Fruit fly (Drosophila melanogaster) whole organism, prepupa: Measurements from ENCODE around the gene Graf.

ENCODE experiments used
- Blimp-1 ChIP-seq: fragments of 200-800 bp; sonication (Bioruptor generic); optimal IDR thresholded peaks from 3 replicates; lab custom pipeline; 2017; ENCODE audit warnings: missing biosample characterization, missing genetic modification characterization, mild to moderate bottlenecking, moderate library complexity, missing genetic modification reagents
- CG10631 ChIP-seq: fragments of 200-800 bp; sonication (Bioruptor generic); optimal IDR thresholded peaks from 2 replicates; lab custom pipeline; 2016; ENCODE audit warnings: missing biosample characterization, missing genetic modification characterization
- CG10669 ChIP-seq: fragments of 200-800 bp; sonication (Bioruptor generic); optimal IDR thresholded peaks from 3 replicates; lab custom pipeline; 2018; ENCODE audit warnings: missing biosample characterization, mild to moderate bottlenecking, missing genetic modification characterization, moderate library complexity
- CG11294 ChIP-seq: fragments of 200-800 bp; sonication (Bioruptor generic); IDR thresholded peaks from 2 replicates; pipeline ENCODE4 v1.3.6; 2022; ENCODE audit warnings: missing biosample characterization, missing genetic modification characterization
- CG15336 ChIP-seq: fragments of 200-800 bp; sonication (Bioruptor generic); IDR thresholded peaks from 2 replicates; pipeline ENCODE4 v1.3.6; 2022; ENCODE audit warnings: missing biosample characterization, missing genetic modification characterization
- CG1621 ChIP-seq: fragments of 200-800 bp; sonication (Bioruptor generic); optimal IDR thresholded peaks from 3 replicates; lab custom pipeline; 2018; ENCODE audit warnings: missing biosample characterization, mild to moderate bottlenecking, missing genetic modification characterization
- CG16779 ChIP-seq: fragments of 200-800 bp; sonication (Bioruptor generic); optimal IDR thresholded peaks from 3 replicates; lab custom pipeline; 2017; ENCODE audit warnings: missing biosample characterization, mild to moderate bottlenecking, missing genetic modification characterization
- CG3032 ChIP-seq: fragments of 200-800 bp; optimal IDR thresholded peaks from 2 replicates; lab custom pipeline; 2019; ENCODE audit warnings: missing biosample characterization, mild to moderate bottlenecking, missing genetic modification characterization, moderate library complexity
- CG31627 ChIP-seq: fragments of 200-800 bp; sonication (Bioruptor generic); optimal IDR thresholded peaks from 3 replicates; lab custom pipeline; 2016; ENCODE audit warnings: missing biosample characterization, missing genetic modification characterization
- CG32006 ChIP-seq: fragments of 200-800 bp; sonication (Bioruptor generic); optimal IDR thresholded peaks from 3 replicates; lab custom pipeline; 2017; ENCODE audit warnings: missing biosample characterization, mild to moderate bottlenecking, missing genetic modification characterization
- CG34406 ChIP-seq: fragments of 200-800 bp; sonication (Bioruptor generic); optimal IDR thresholded peaks from 3 replicates; lab custom pipeline; 2016; ENCODE audit warnings: missing biosample characterization, missing genetic modification characterization
- CG3919 ChIP-seq: fragments of 200-800 bp; sonication (Bioruptor generic); optimal IDR thresholded peaks from 3 replicates; lab custom pipeline; 2016; ENCODE audit warnings: missing biosample characterization, missing genetic modification characterization
- CG4318 ChIP-seq: fragments of 200-800 bp; sonication (Bioruptor generic); optimal IDR thresholded peaks from 3 replicates; lab custom pipeline; 2017; ENCODE audit warnings: missing biosample characterization, mild to moderate bottlenecking, missing genetic modification characterization
- CG6163 ChIP-seq: fragments of 200-800 bp; sonication (Bioruptor generic); IDR thresholded peaks from 3 replicates; pipeline ENCODE4 v1.3.6; 2022; ENCODE audit warnings: missing biosample characterization, missing genetic modification characterization
- CG6276 ChIP-seq: fragments of 200-800 bp; sonication (Bioruptor generic); optimal IDR thresholded peaks from 2 replicates; lab custom pipeline; 2017; ENCODE audit warnings: missing biosample characterization, mild to moderate bottlenecking, missing genetic modification characterization
- CG6792 ChIP-seq: fragments of 200-800 bp; sonication (Bioruptor generic); optimal IDR thresholded peaks from 3 replicates; lab custom pipeline; 2016; ENCODE audit warnings: missing biosample characterization, missing genetic modification characterization
- CG6808 ChIP-seq: fragments of 200-800 bp; sonication (Bioruptor generic); optimal IDR thresholded peaks from 3 replicates; lab custom pipeline; 2017; ENCODE audit warnings: missing biosample characterization, missing genetic modification characterization, mild to moderate bottlenecking, moderate library complexity, missing genetic modification reagents
- CG7368 ChIP-seq: fragments of 200-800 bp; sonication (Bioruptor generic); optimal IDR thresholded peaks from 3 replicates; lab custom pipeline; 2016; ENCODE audit warnings: missing biosample characterization, missing genetic modification characterization
- CG8119 ChIP-seq: fragments of 200-800 bp; sonication (Bioruptor generic); IDR thresholded peaks from 3 replicates; pipeline ENCODE4 v1.3.6; 2022; ENCODE audit warnings: missing biosample characterization, missing genetic modification characterization
- CG8632 ChIP-seq: fragments of 200-800 bp; sonication (Bioruptor generic); optimal IDR thresholded peaks from 3 replicates; lab custom pipeline; 2016; ENCODE audit warnings: missing biosample characterization, missing genetic modification characterization
- CG9139 ChIP-seq: fragments of 200-800 bp; sonication (Bioruptor generic); optimal IDR thresholded peaks from 3 replicates; lab custom pipeline; 2017; ENCODE audit warnings: missing biosample characterization, mild to moderate bottlenecking, missing genetic modification characterization
- Eip75B ChIP-seq: fragments of 200-800 bp; sonication (Bioruptor generic); optimal IDR thresholded peaks from 3 replicates; lab custom pipeline; 2016; ENCODE audit warnings: missing biosample characterization, missing genetic modification characterization
- Eip78C ChIP-seq: fragments of 200-800 bp; sonication (Bioruptor generic); peaks from one replicate; lab custom pipeline; 2016; ENCODE audit warnings: missing biosample characterization, missing genetic modification characterization
- Eip93F ChIP-seq: fragments of 200-800 bp; sonication (Bioruptor generic); optimal IDR thresholded peaks from 2 replicates; lab custom pipeline; 2016; ENCODE audit warnings: missing biosample characterization, mild to moderate bottlenecking, missing genetic modification characterization
- Ets21C ChIP-seq: fragments of 200-800 bp; sonication (Bioruptor generic); optimal IDR thresholded peaks from 3 replicates; lab custom pipeline; 2016; ENCODE audit warnings: missing biosample characterization, missing genetic modification characterization
- Hr38 ChIP-seq: sonication (Bioruptor generic); optimal IDR thresholded peaks from 2 replicates; lab custom pipeline; 2016; ENCODE audit warnings: missing biosample characterization, missing genetic modification characterization
- Hr39 ChIP-seq: fragments of 200-800 bp; sonication (Bioruptor generic); optimal IDR thresholded peaks from 2 replicates; lab custom pipeline; 2016; ENCODE audit warnings: missing biosample characterization, missing genetic modification characterization
- Hr4 ChIP-seq: fragments of 200-800 bp; sonication (Bioruptor generic); optimal IDR thresholded peaks from 3 replicates; lab custom pipeline; 2016; ENCODE audit warnings: missing biosample characterization, missing genetic modification characterization
- Lpt ChIP-seq: fragments of 200-800 bp; sonication (Bioruptor generic); optimal IDR thresholded peaks from 3 replicates; lab custom pipeline; 2016; ENCODE audit warnings: missing biosample characterization, missing genetic modification characterization
- Met ChIP-seq: fragments of 200-800 bp; sonication (Bioruptor generic); optimal IDR thresholded peaks from 3 replicates; lab custom pipeline; 2016; ENCODE audit warnings: missing biosample characterization, missing genetic modification characterization
- OdsH ChIP-seq: fragments of 200-800 bp; sonication (Bioruptor generic); optimal IDR thresholded peaks from 3 replicates; lab custom pipeline; 2016; ENCODE audit warnings: missing biosample characterization, missing genetic modification characterization
- Smox ChIP-seq: fragments of 200-800 bp; sonication (Bioruptor generic); optimal IDR thresholded peaks from 3 replicates; lab custom pipeline; 2016; ENCODE audit warnings: missing biosample characterization, missing genetic modification characterization
- Sox14 ChIP-seq: fragments of 200-800 bp; sonication (Bioruptor generic); optimal IDR thresholded peaks from 3 replicates; lab custom pipeline; 2016; ENCODE audit warnings: missing biosample characterization, missing genetic modification characterization
- Sox15 ChIP-seq: fragments of 200-800 bp; sonication (Bioruptor generic); optimal IDR thresholded peaks from 3 replicates; lab custom pipeline; 2016; ENCODE audit warnings: missing biosample characterization, missing genetic modification characterization
- achi ChIP-seq: fragments of 200-800 bp; sonication (Bioruptor generic); optimal IDR thresholded peaks from 3 replicates; lab custom pipeline; 2016; ENCODE audit warnings: missing biosample characterization, missing genetic modification characterization
- acj6 ChIP-seq: fragments of 200-800 bp; sonication (Bioruptor generic); optimal IDR thresholded peaks from 3 replicates; lab custom pipeline; 2016; ENCODE audit warnings: missing biosample characterization, missing genetic modification characterization
- cyc ChIP-seq: fragments of 200-800 bp; sonication (Bioruptor generic); optimal IDR thresholded peaks from 3 replicates; lab custom pipeline; 2016; ENCODE audit warnings: missing biosample characterization, missing genetic modification characterization
- dac ChIP-seq: fragments of 200-800 bp; sonication (Bioruptor generic); optimal IDR thresholded peaks from 2 replicates; lab custom pipeline; 2017; ENCODE audit warnings: missing biosample characterization, mild to moderate bottlenecking, missing genetic modification characterization
- eg ChIP-seq: fragments of 200-800 bp; sonication (Bioruptor generic); IDR thresholded peaks from 3 replicates; pipeline ENCODE4 v1.3.6; 2022; ENCODE audit warnings: missing biosample characterization, missing genetic modification characterization
- fd59A ChIP-seq: fragments of 200-800 bp; sonication (Bioruptor generic); optimal IDR thresholded peaks from 2 replicates; lab custom pipeline; 2017; ENCODE audit warnings: missing biosample characterization, mild to moderate bottlenecking, missing genetic modification characterization, missing genetic modification reagents
- fd85E ChIP-seq: fragments of 200-800 bp; sonication (Bioruptor generic); optimal IDR thresholded peaks from 3 replicates; lab custom pipeline; 2016; ENCODE audit warnings: missing biosample characterization, missing genetic modification characterization
- fkh ChIP-seq: fragments of 200-800 bp; sonication (Bioruptor generic); optimal IDR thresholded peaks from 3 replicates; lab custom pipeline; 2017; ENCODE audit warnings: missing biosample characterization, mild to moderate bottlenecking, missing genetic modification characterization, moderate library complexity
- lz ChIP-seq: fragments of 200-800 bp; sonication (Bioruptor generic); optimal IDR thresholded peaks from 3 replicates; lab custom pipeline; 2016; ENCODE audit warnings: missing biosample characterization, missing genetic modification characterization
- net ChIP-seq: fragments of 200-800 bp; sonication (Bioruptor generic); optimal IDR thresholded peaks from 3 replicates; lab custom pipeline; 2016; ENCODE audit warnings: missing biosample characterization, missing genetic modification characterization
- pdm3 ChIP-seq: fragments of 200-800 bp; sonication (Bioruptor generic); optimal IDR thresholded peaks from 3 replicates; lab custom pipeline; 2016; ENCODE audit warnings: missing biosample characterization, missing genetic modification characterization
- salr ChIP-seq, 2 experiments: fragments of 200-800 bp; sonication (Bioruptor generic); optimal IDR thresholded peaks; 3 replicates each; lab custom pipeline; 2016 to 2018; ENCODE audit warnings: missing biosample characterization in 2 of 2, missing genetic modification characterization in 2 of 2, mild to moderate bottlenecking in 1 of 2
- ss ChIP-seq, 2 experiments: fragments of 200-800 bp; sonication (Bioruptor generic); optimal IDR thresholded peaks; 2 replicates in 1 of 2; 3 replicates in 1 of 2; lab custom pipeline; 2017 to 2018; ENCODE audit warnings: mild to moderate bottlenecking in 2 of 2, missing biosample characterization in 2 of 2, missing genetic modification characterization in 2 of 2, moderate library complexity in 1 of 2
- svp ChIP-seq: fragments of 200-800 bp; sonication (Bioruptor generic); peaks from one replicate; lab custom pipeline; 2016; ENCODE audit warnings: missing biosample characterization, missing genetic modification characterization
- topi ChIP-seq: fragments of 200-800 bp; sonication (Bioruptor generic); optimal IDR thresholded peaks from 3 replicates; lab custom pipeline; 2016; ENCODE audit warnings: missing biosample characterization, missing genetic modification characterization
- vri ChIP-seq: fragments of 200-800 bp; sonication (Bioruptor generic); optimal IDR thresholded peaks from 3 replicates; lab custom pipeline; 2016; ENCODE audit warnings: missing biosample characterization, mild to moderate bottlenecking, missing genetic modification characterization

Gene Graf

dm6 chrX:15788235-15789187, 28.0 kb upstream of the Graf start, which contains the start of gene Rhp:
Rhp (plus strand) TSS chrX:15788897.
- TF ChIP-seq Hr39 (GFP tag; lab: Kevin White, UChicago) (no peak), eg (peak; percentile 47; the same call in 1 of the 3 replicates), Lpt (GFP tag; lab: Kevin White, UChicago) (no peak), vri (GFP tag; lab: Kevin White, UChicago) (peak; percentile 40), CG32006 (no peak), CG15336 (GFP tag; lab: Robert Waterston, UW) (no peak), CG3032 (tag; lab: Kevin White, UChicago) (peak; percentile 48), net (GFP tag; lab: Kevin White, UChicago) (no peak), CG16779 (tag; lab: Kevin White, UChicago) (no peak), pdm3 (GFP tag; lab: Kevin White, UChicago) (peak; percentile 60), CG31627 (no peak), CG10631 (GFP tag; lab: Kevin White, UChicago) (peak; percentile 72), CG9139 (peak; percentile 69), Hr38 (no peak), cyc (GFP tag; lab: Kevin White, UChicago) (peak; percentile 8), topi (GFP tag; lab: Kevin White, UChicago) (peak; percentile 46), Sox14 (GFP tag; lab: Kevin White, UChicago) (no peak), CG8632 (GFP tag; lab: Kevin White, UChicago) (peak; percentile 76), CG3919 (peak; percentile 52), Hr4 (GFP tag; lab: Kevin White, UChicago) (no peak), CG4318 (GFP tag; lab: Kevin White, UChicago) (no peak), fd85E (GFP tag; lab: Kevin White, UChicago) (peak; percentile 34), OdsH (peak; percentile 56), ss (GFP tag; optimal IDR thresholded peaks at IDR 0.05; lab: Kevin White, UChicago) (peak in 1 of 2 experiments; percentile 65), CG6808 (GFP tag; lab: Kevin White, UChicago) (peak; percentile 79), fd59A (GFP tag; lab: Kevin White, UChicago) (no peak), Sox15 (GFP tag; lab: Kevin White, UChicago) (no peak), fkh (GFP tag; lab: Kevin White, UChicago) (peak; percentile 64), CG6276 (no peak), Eip78C (peak; percentile 43), Blimp-1 (GFP tag; lab: Kevin White, UChicago) (peak; percentile 34), CG8119 (GFP tag; lab: Robert Waterston, UW) (peak; percentile 29; the same call in 1 of the 3 replicates), svp (GFP tag; lab: Kevin White, UChicago) (no peak), CG34406 (GFP tag; lab: Kevin White, UChicago) (peak; percentile 60), acj6 (GFP tag; lab: Kevin White, UChicago) (peak; percentile 46), CG10669 (GFP tag; lab: Kevin White, UChicago) (peak; percentile 76), Smox (peak; percentile 56), CG11294 (GFP tag; lab: Robert Waterston, UW) (no peak), dac (GFP tag; lab: Kevin White, UChicago) (no peak), Eip93F (GFP tag; lab: Kevin White, UChicago) (no peak), CG1621 (peak; percentile 55), Eip75B (GFP tag; lab: Kevin White, UChicago) (peak; percentile 40), achi (GFP tag; lab: Kevin White, UChicago) (peak; percentile 31), CG7368 (GFP tag; lab: Kevin White, UChicago) (peak; percentile 74), CG6792 (peak; percentile 62), Met (GFP tag; lab: Kevin White, UChicago) (no peak), lz (GFP tag; lab: Kevin White, UChicago) (peak; percentile 40), CG6163 (GFP tag; lab: Robert Waterston, UW) (peak; percentile 34; the same call in 2 of the 3 replicates), Ets21C (no peak), salr (GFP tag; optimal IDR thresholded peaks at IDR 0.05; lab: Kevin White, UChicago) (no peak)
